Worm (Caenorhabditis elegans) whole organism, young adult: ENCODE results near the gene F22F4.9.

Experiments used
- B0261.1 ChIP-seq: sonication (generic microtip); optimal IDR thresholded peaks from 2 replicates; lab custom pipeline; 2016; ENCODE audit warnings: mild to moderate bottlenecking, missing genetic modification characterization, moderate library complexity, missing compliant biosample characterization
- B0336.3 ChIP-seq: fragments of 200-800 bp; sonication (Bioruptor generic); IDR thresholded peaks from 2 replicates; pipeline ENCODE4 v1.3.6; 2022; ENCODE audit warnings: missing genetic modification characterization, missing compliant biosample characterization
- D2030.7 ChIP-seq: fragments of 200-800 bp; sonication (Bioruptor generic); IDR thresholded peaks from 2 replicates; pipeline ENCODE4 v1.3.6; 2022; ENCODE audit warnings: missing genetic modification reagents, missing genetic modification characterization, missing compliant biosample characterization
- F22D6.2 ChIP-seq: sonication (generic microtip); optimal IDR thresholded peaks from 2 replicates; lab custom pipeline; 2016; ENCODE audit warnings: mild to moderate bottlenecking, missing genetic modification characterization, missing compliant biosample characterization
- F23B12.7 ChIP-seq: sonication (generic microtip); optimal IDR thresholded peaks from 2 replicates; lab custom pipeline; 2017; ENCODE audit warnings: missing genetic modification characterization, mild to moderate bottlenecking, missing compliant biosample characterization, antibody characterized with exemption, moderate library complexity; ENCODE audit not compliant: insufficient read depth
- F33H1.4 ChIP-seq: fragments of 200-800 bp; sonication (Bioruptor generic); IDR thresholded peaks from 2 replicates; pipeline ENCODE4 v1.3.6; 2022; ENCODE audit warnings: missing genetic modification reagents, missing genetic modification characterization, missing compliant biosample characterization
- F57C9.4 ChIP-seq: sonication (generic microtip); optimal IDR thresholded peaks from 2 replicates; lab custom pipeline; 2017; ENCODE audit warnings: mild to moderate bottlenecking, missing genetic modification characterization, missing compliant biosample characterization
- K12H6.12 ChIP-seq: fragments of 200-800 bp; sonication (Bioruptor generic); optimal IDR thresholded peaks from 2 replicates; lab custom pipeline; 2018; ENCODE audit warnings: mild to moderate bottlenecking, missing genetic modification characterization, missing compliant biosample characterization
- T07F8.4 ChIP-seq: sonication (generic microtip); optimal IDR thresholded peaks from 2 replicates; lab custom pipeline; 2016; ENCODE audit warnings: mild to moderate bottlenecking, missing genetic modification characterization, moderate library complexity, missing compliant biosample characterization
- Y53F4B.3 ChIP-seq: fragments of 200-800 bp; sonication (Bioruptor generic); IDR thresholded peaks from 2 replicates; pipeline ENCODE4 v1.3.6; 2022; ENCODE audit warnings: missing genetic modification reagents, missing genetic modification characterization, missing compliant biosample characterization
- Y53G8AR.9 ChIP-seq: fragments of 200-800 bp; sonication (Bioruptor generic); conservative IDR thresholded peaks from 2 replicates; pipeline ENCODE4 v1.3.6; 2022; ENCODE audit warnings: missing genetic modification reagents, missing genetic modification characterization, missing compliant biosample characterization
- akir-1 ChIP-seq: fragments of 200-800 bp; sonication (Bioruptor generic); optimal IDR thresholded peaks from 2 replicates; lab custom pipeline; 2018; ENCODE audit warnings: mild to moderate bottlenecking, missing genetic modification characterization, moderate library complexity, missing compliant biosample characterization
- ccch-3 ChIP-seq: fragments of 200-800 bp; sonication (Bioruptor generic); optimal IDR thresholded peaks from 2 replicates; lab custom pipeline; 2018; ENCODE audit warnings: mild to moderate bottlenecking, missing genetic modification characterization, missing compliant biosample characterization
- ceh-100 ChIP-seq: fragments of 200-800 bp; sonication (Bioruptor generic); IDR thresholded peaks from 2 replicates; pipeline ENCODE4 v1.3.6; 2022; ENCODE audit warnings: missing genetic modification reagents, missing genetic modification characterization, missing compliant biosample characterization
- ceh-58 ChIP-seq: fragments of 200-800 bp; sonication (Bioruptor generic); IDR thresholded peaks from 2 replicates; pipeline ENCODE4 v1.3.6; 2022; ENCODE audit warnings: missing genetic modification characterization, missing compliant biosample characterization
- ceh-79 ChIP-seq: sonication (generic microtip); optimal IDR thresholded peaks from 2 replicates; lab custom pipeline; 2017; ENCODE audit warnings: mild to moderate bottlenecking, missing genetic modification characterization, missing compliant biosample characterization
- ceh-91 ChIP-seq: fragments of 200-800 bp; sonication (Bioruptor generic); IDR thresholded peaks from 2 replicates; pipeline ENCODE4 v1.3.6; 2022; ENCODE audit warnings: missing genetic modification reagents, missing genetic modification characterization, missing compliant biosample characterization
- dox-1 ChIP-seq: fragments of 200-800 bp; sonication (Bioruptor generic); IDR thresholded peaks from 2 replicates; pipeline ENCODE4 v1.3.6; 2022; ENCODE audit warnings: missing genetic modification reagents, missing genetic modification characterization, missing compliant biosample characterization
- dpl-1 ChIP-seq: fragments of 150-350 bp; optimal IDR thresholded peaks from 2 replicates; lab custom pipeline; 2014; ENCODE audit warnings: missing biosample characterization, missing genetic modification reagents, missing genetic modification characterization
- fkh-3 ChIP-seq: sonication (generic microtip); optimal IDR thresholded peaks from 2 replicates; lab custom pipeline; 2016; ENCODE audit warnings: mild to moderate bottlenecking, missing genetic modification characterization, missing compliant biosample characterization
- gei-17 ChIP-seq: fragments of 200-800 bp; sonication (Bioruptor generic); optimal IDR thresholded peaks from 2 replicates; lab custom pipeline; 2018; ENCODE audit warnings: mild to moderate bottlenecking, missing genetic modification characterization, missing compliant biosample characterization
- hmg-1.2 ChIP-seq: fragments of 200-800 bp; sonication (Bioruptor generic); IDR thresholded peaks from 2 replicates; pipeline ENCODE4 v1.3.6; 2022; ENCODE audit warnings: missing genetic modification reagents, missing genetic modification characterization, missing compliant biosample characterization
- hsf-1 ChIP-seq: fragments of 200-800 bp; sonication (Bioruptor generic); IDR thresholded peaks from 2 replicates; pipeline ENCODE4 v1.3.6; 2022; ENCODE audit warnings: missing genetic modification reagents, missing genetic modification characterization, missing compliant biosample characterization
- lin-35 ChIP-seq, 3 experiments: fragments of 150-350 bp in 2 of 3; sonication (generic microtip) in 1 of 3; optimal IDR thresholded peaks; 2 replicates each; lab custom pipeline; 2014 to 2018; ENCODE audit warnings: missing biosample characterization in 3 of 3, missing genetic modification characterization in 3 of 3, missing genetic modification reagents in 3 of 3
- lin-40 ChIP-seq: sonication (generic microtip); optimal IDR thresholded peaks from 2 replicates; lab custom pipeline; 2016; ENCODE audit warnings: missing genetic modification characterization, mild to moderate bottlenecking, missing compliant biosample characterization, missing genotype, missing genetic modification reagents
- lsl-1 ChIP-seq: fragments of 200-800 bp; sonication (Bioruptor generic); optimal IDR thresholded peaks from 2 replicates; lab custom pipeline; 2018; ENCODE audit warnings: mild to moderate bottlenecking, missing genetic modification characterization, moderate library complexity, missing compliant biosample characterization
- lsy-27 ChIP-seq: sonication (generic microtip); optimal IDR thresholded peaks from 2 replicates; lab custom pipeline; 2017; ENCODE audit warnings: missing genetic modification characterization, mild to moderate bottlenecking, missing compliant biosample characterization, antibody characterized with exemption, missing genotype, borderline replicate concordance; ENCODE audit not compliant: insufficient read depth
- madf-10 ChIP-seq: sonication (generic microtip); optimal IDR thresholded peaks from 2 replicates; lab custom pipeline; 2016; ENCODE audit warnings: mild to moderate bottlenecking, missing genetic modification characterization, missing compliant biosample characterization
- madf-6 ChIP-seq: fragments of 200-800 bp; sonication (Bioruptor generic); IDR thresholded peaks from 2 replicates; pipeline ENCODE4 v1.3.6; 2022; ENCODE audit warnings: missing genetic modification reagents, missing genetic modification characterization, missing compliant biosample characterization
- mxl-1 ChIP-seq: sonication (generic microtip); optimal IDR thresholded peaks from 2 replicates; lab custom pipeline; 2016; ENCODE audit warnings: missing genetic modification characterization, missing compliant biosample characterization
- nfyb-1 ChIP-seq: fragments of 200-800 bp; sonication (Bioruptor generic); IDR thresholded peaks from 2 replicates; pipeline ENCODE4 v1.3.6; 2022; ENCODE audit warnings: missing genetic modification reagents, missing genetic modification characterization, missing compliant biosample characterization
- nhr-179 ChIP-seq: sonication (generic microtip); optimal IDR thresholded peaks from 2 replicates; lab custom pipeline; 2016; ENCODE audit warnings: mild to moderate bottlenecking, missing genetic modification characterization, missing compliant biosample characterization
- nhr-80 ChIP-seq: sonication (generic microtip); optimal IDR thresholded peaks from 2 replicates; lab custom pipeline; 2016; ENCODE audit warnings: missing genetic modification characterization, missing compliant biosample characterization
- sea-2 ChIP-seq: fragments of 200-800 bp; sonication (Bioruptor generic); IDR thresholded peaks from 2 replicates; pipeline ENCODE4 v1.3.6; 2022; ENCODE audit warnings: missing genetic modification characterization, missing compliant biosample characterization
- snpc-3.4 ChIP-seq: sonication (generic microtip); optimal IDR thresholded peaks from 2 replicates; lab custom pipeline; 2017; ENCODE audit warnings: missing genetic modification characterization, mild to moderate bottlenecking, missing compliant biosample characterization, antibody characterized with exemption, moderate library complexity, missing genotype, missing genetic modification reagents
- snpc-4 ChIP-seq, 5 experiments: fragments of 150-350 bp in 1 of 5; sonication (generic microtip) in 4 of 5; optimal IDR thresholded peaks; 2 replicates each; lab custom pipeline; 2014 to 2018; ENCODE audit warnings: missing genetic modification characterization in 5 of 5, missing biosample characterization in 3 of 5, antibody characterized with exemption in 2 of 5, mild to moderate bottlenecking in 2 of 5, missing compliant biosample characterization in 2 of 5, missing genotype in 2 of 5, moderate library complexity in 2 of 5, missing genetic modification reagents in 1 of 5
- somi-1 ChIP-seq: fragments of 200-800 bp; sonication (Bioruptor generic); optimal IDR thresholded peaks from 2 replicates; lab custom pipeline; 2018; ENCODE audit warnings: mild to moderate bottlenecking, missing genetic modification characterization, missing compliant biosample characterization
- zim-3 ChIP-seq: sonication (generic microtip); optimal IDR thresholded peaks from 2 replicates; lab custom pipeline; 2017; ENCODE audit warnings: mild to moderate bottlenecking, missing genetic modification characterization, moderate library complexity, missing compliant biosample characterization
- ztf-25 ChIP-seq: fragments of 200-800 bp; sonication (Bioruptor generic); IDR thresholded peaks from 2 replicates; pipeline ENCODE4 v1.3.6; 2022; ENCODE audit warnings: missing genetic modification reagents, missing genetic modification characterization, missing compliant biosample characterization
- ztf-26 ChIP-seq: sonication (generic microtip); optimal IDR thresholded peaks from 2 replicates; lab custom pipeline; 2017; ENCODE audit warnings: missing genetic modification characterization, missing compliant biosample characterization

Gene F22F4.9

DNA sequence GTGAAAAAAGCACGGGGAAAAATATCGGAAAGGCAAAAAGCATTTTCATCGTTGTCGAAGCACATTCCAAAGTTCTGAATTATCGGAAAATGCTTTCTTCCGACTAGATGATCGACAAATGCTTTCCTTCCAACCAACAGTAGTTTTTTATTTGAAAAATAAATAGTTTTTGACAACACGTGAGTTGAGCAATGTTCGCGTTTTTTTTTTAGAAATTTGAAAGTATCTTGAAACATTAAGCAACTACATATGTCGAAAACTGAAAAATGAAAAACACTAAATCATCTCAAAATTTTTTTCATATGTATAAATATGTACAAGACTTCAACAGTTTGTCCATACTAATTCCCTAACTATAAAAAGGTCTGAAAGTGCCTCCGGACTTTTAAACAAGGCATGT is 40.2 kb upstream of the F22F4.9 start, which contains the start of gene hsp-25:
hsp-25 (minus strand) TSS at position 101 of the 400 bp plus-strand sequence.
- TF ChIP-seq madf-10 (tag; lab: Kevin White, UChicago) (no peak), ceh-100 (GFP tag; lab: Robert Waterston, UW) (no peak), T07F8.4 (no peak), lsl-1 (GFP tag; lab: Kevin White, UChicago) (no peak)

DNA sequence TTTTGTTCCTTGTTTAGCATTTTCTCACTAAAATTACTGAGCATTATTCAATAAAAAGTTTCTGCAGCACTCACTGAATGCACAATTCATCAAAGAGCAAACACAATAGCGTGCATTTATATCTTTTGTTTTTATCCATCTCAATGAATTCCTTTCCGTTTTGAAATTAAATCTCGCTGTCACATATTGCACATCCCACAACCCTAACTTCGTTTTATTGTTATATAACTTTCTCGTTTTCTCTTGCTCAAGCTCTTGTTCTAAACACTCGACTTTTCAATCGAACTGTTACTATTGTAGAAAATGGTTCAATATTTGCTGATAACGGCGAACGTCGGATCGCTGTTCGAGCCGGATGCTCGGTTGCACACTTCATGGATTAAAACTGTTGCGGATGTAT is 31.9 kb upstream of the F22F4.9 start, which contains the start of gene ipp-5:
ipp-5 (plus strand) TSS at position 301 of the 400 bp plus-strand sequence.
- TF ChIP-seq lin-40 (tag; lab: Kevin White, UChicago) (no peak), B0261.1 (no peak), B0336.3 (GFP tag; lab: Robert Waterston, UW) (no peak), gei-17 (GFP tag; lab: Kevin White, UChicago) (no peak), ztf-26 (tag; lab: Kevin White, UChicago) (no peak), sea-2 (GFP tag; lab: Robert Waterston, UW) (no peak), ccch-3 (GFP tag; lab: Kevin White, UChicago) (no peak), zim-3 (tag; lab: Kevin White, UChicago) (no peak), hsf-1 (GFP tag; lab: Robert Waterston, UW) (no peak), nfyb-1 (GFP tag; lab: Robert Waterston, UW) (no peak), F33H1.4 (GFP tag; lab: Robert Waterston, UW) (no peak), dpl-1 (GFP tag; lab: Kevin White, UChicago) (no peak), snpc-4 (GFP tag; optimal IDR thresholded peaks at IDR 0.05; lab: Kevin White, UChicago) (no peak), snpc-4 (tag; optimal IDR thresholded peaks at IDR 0.05; lab: Kevin White, UChicago) (no peak), dox-1 (GFP tag; lab: Robert Waterston, UW) (no peak), somi-1 (GFP tag; lab: Kevin White, UChicago) (no peak), D2030.7 (GFP tag; lab: Robert Waterston, UW) (no peak), snpc-3.4 (no peak), F22D6.2 (tag; lab: Kevin White, UChicago) (no peak)
- TF ChIP-seq, all 124 proteins: peak for 0

DNA sequence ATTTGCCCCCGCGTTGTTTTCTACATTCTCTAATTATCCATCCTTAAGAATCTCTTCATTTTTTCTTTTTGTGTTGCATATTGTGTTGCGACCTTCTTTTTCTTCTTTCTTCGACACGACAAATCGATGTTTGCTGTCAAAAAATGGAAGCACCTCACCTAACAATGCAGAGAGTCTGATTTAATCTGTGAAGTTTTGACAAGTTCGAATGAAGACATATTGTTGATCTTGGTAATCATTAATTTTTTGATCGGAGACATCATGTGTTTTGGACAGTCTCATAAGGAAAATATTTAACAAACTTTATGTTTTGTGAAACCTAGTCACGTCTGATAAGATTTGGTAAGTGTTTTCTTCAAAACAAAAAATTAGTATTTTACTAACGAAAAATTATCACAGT is 29.8 kb upstream of the F22F4.9 start:
- TF ChIP-seq mxl-1 (tag; lab: Kevin White, UChicago) (no peak), lsy-27 (no peak), Y53F4B.3 (GFP tag; lab: Robert Waterston, UW) (no peak), Y53G8AR.9 (GFP tag; lab: Robert Waterston, UW) (no peak), K12H6.12 (no peak), F23B12.7 (no peak), ceh-58 (GFP tag; lab: Robert Waterston, UW) (no peak), hmg-1.2 (no peak), lin-35 (GFP tag; optimal IDR thresholded peaks at IDR 0.05; lab: Kevin White, UChicago) (no peak), F57C9.4 (tag; lab: Kevin White, UChicago) (no peak), nhr-80 (no peak), akir-1 (no peak), fkh-3 (no peak), ceh-79 (no peak), ceh-91 (GFP tag; lab: Robert Waterston, UW) (no peak), madf-6 (GFP tag; lab: Robert Waterston, UW) (no peak), ztf-25 (GFP tag; lab: Robert Waterston, UW) (no peak), nhr-179 (no peak)
